Worm (Caenorhabditis elegans) whole organism, early embryonic: Measurements from ENCODE around the gene atx-3.

Experiments used
- F13C5.2 ChIP-seq: sonication (generic microtip); optimal IDR thresholded peaks from 2 replicates; lab custom pipeline; 2017; ENCODE audit warnings: mild to moderate bottlenecking, missing genetic modification characterization, inconsistent platforms, missing compliant biosample characterization
- ama-1 ChIP-seq: fragments of 150-350 bp; optimal IDR thresholded peaks from 2 replicates; lab custom pipeline; 2014
- ceh-36 ChIP-seq: sonication (generic microtip); optimal IDR thresholded peaks from 2 replicates; lab custom pipeline; 2016; ENCODE audit warnings: missing genetic modification characterization, inconsistent platforms, missing compliant biosample characterization
- flt-1 ChIP-seq: fragments of 200-800 bp; sonication (Bioruptor generic); IDR thresholded peaks from 2 replicates; pipeline ENCODE4 v1.3.6; 2022; ENCODE audit warnings: missing genetic modification characterization, missing compliant biosample characterization
- tbx-37 ChIP-seq: fragments of 200-800 bp; sonication (Bioruptor generic); conservative IDR thresholded peaks from 2 replicates; pipeline ENCODE4 v1.3.6; 2022; ENCODE audit warnings: missing genetic modification reagents, missing genetic modification characterization, missing compliant biosample characterization

DNA sequence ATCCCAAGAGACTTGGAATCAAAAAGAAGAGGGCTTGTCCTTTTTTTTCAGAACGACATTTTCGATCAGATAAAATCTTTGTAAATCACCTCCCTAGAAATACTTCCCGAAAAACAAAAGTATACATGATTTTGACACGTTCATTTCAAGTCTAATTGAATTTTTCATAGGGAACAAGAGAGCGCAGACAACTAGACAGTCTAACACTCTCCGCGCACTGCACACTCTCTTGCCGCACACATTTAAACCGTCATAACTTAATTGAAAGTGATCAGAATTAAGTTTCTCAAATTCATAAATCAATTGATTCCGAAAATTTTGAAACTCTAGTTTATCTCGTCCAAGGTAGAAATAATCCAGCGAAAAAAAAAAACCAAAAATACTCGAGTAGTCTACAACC is 17.5 kb downstream of the atx-3 start:
- TF ChIP-seq flt-1 (GFP tag; lab: Robert Waterston, UW) (no peak), ama-1 (lab: Kevin White, UChicago) (no peak), F13C5.2 (tag; lab: Kevin White, UChicago) (no peak), tbx-37 (GFP tag; lab: Robert Waterston, UW) (no peak), ceh-36 (tag; lab: Kevin White, UChicago) (no peak)
